Fruit fly (Drosophila melanogaster) whole organism, adult: Measurements from ENCODE around the gene CG11696.

ENCODE experiments used
- CG11617 ChIP-seq: fragments of 200-800 bp; sonication (Bioruptor generic); optimal IDR thresholded peaks from 2 replicates; lab custom pipeline; 2017; ENCODE audit warnings: mild to moderate bottlenecking, missing biosample characterization, missing genetic modification reagents, missing genetic modification characterization
- CG12768 ChIP-seq: fragments of 200-800 bp; sonication (Bioruptor generic); optimal IDR thresholded peaks from 2 replicates; lab custom pipeline; 2017; ENCODE audit warnings: missing biosample characterization, missing genetic modification characterization, mild to moderate bottlenecking, moderate library complexity, missing genetic modification reagents
- CG14711 ChIP-seq: fragments of 200-800 bp; sonication (Bioruptor generic); optimal IDR thresholded peaks from 2 replicates; lab custom pipeline; 2018; ENCODE audit warnings: missing biosample characterization, mild to moderate bottlenecking, missing genetic modification characterization, moderate library complexity
- CG1620 ChIP-seq: fragments of 200-800 bp; sonication (Bioruptor generic); optimal IDR thresholded peaks from 2 replicates; lab custom pipeline; 2016; ENCODE audit warnings: missing biosample characterization, missing genetic modification characterization
- CG33017 ChIP-seq: fragments of 200-800 bp; sonication (Bioruptor generic); optimal IDR thresholded peaks from 2 replicates; lab custom pipeline; 2018; ENCODE audit warnings: missing biosample characterization, mild to moderate bottlenecking, missing genetic modification characterization, moderate library complexity
- CG5204 ChIP-seq: fragments of 200-800 bp; sonication (Bioruptor generic); optimal IDR thresholded peaks from 2 replicates; lab custom pipeline; 2016; ENCODE audit warnings: missing biosample characterization, missing genetic modification characterization
- CG7045 ChIP-seq: fragments of 200-800 bp; sonication (Bioruptor generic); optimal IDR thresholded peaks from 2 replicates; lab custom pipeline; 2017; ENCODE audit warnings: missing biosample characterization, mild to moderate bottlenecking, missing genetic modification characterization
- CG7101 ChIP-seq: fragments of 200-800 bp; sonication (Bioruptor generic); optimal IDR thresholded peaks from 2 replicates; lab custom pipeline; 2018; ENCODE audit warnings: missing biosample characterization, mild to moderate bottlenecking, missing genetic modification characterization, moderate library complexity
- Clk ChIP-seq: fragments of 200-800 bp; sonication (Bioruptor generic); optimal IDR thresholded peaks from 2 replicates; lab custom pipeline; 2017; ENCODE audit warnings: missing biosample characterization, missing genetic modification characterization
- Crg-1 ChIP-seq: fragments of 200-800 bp; sonication (Bioruptor generic); optimal IDR thresholded peaks from 2 replicates; lab custom pipeline; 2016; ENCODE audit warnings: missing biosample characterization, missing genetic modification characterization
- Hr96 ChIP-seq: fragments of 200-800 bp; sonication (Bioruptor generic); optimal IDR thresholded peaks from 2 replicates; lab custom pipeline; 2016; ENCODE audit warnings: missing biosample characterization, missing genetic modification characterization
- Mnt ChIP-seq: fragments of 200-800 bp; sonication (Bioruptor generic); optimal IDR thresholded peaks from 2 replicates; lab custom pipeline; 2016; ENCODE audit warnings: missing biosample characterization, mild to moderate bottlenecking, missing genetic modification characterization
- bab1 ChIP-seq: fragments of 200-800 bp; sonication (Bioruptor generic); optimal IDR thresholded peaks from 3 replicates; lab custom pipeline; 2019; ENCODE audit warnings: missing biosample characterization, mild to moderate bottlenecking, missing genetic modification characterization, moderate library complexity
- cic ChIP-seq: fragments of 200-800 bp; sonication (Bioruptor generic); optimal IDR thresholded peaks from 2 replicates; lab custom pipeline; 2017; ENCODE audit warnings: missing biosample characterization, mild to moderate bottlenecking, missing genetic modification characterization, moderate library complexity
- cnc ChIP-seq, 2 experiments: fragments of >200 bp; optimal IDR thresholded peaks; 2 replicates each; lab custom pipeline; 2017
- kay ChIP-seq: fragments of 200-800 bp; sonication (Bioruptor generic); peaks from one replicate; lab custom pipeline; 2016; ENCODE audit warnings: missing biosample characterization, missing genetic modification characterization, borderline replicate concordance
- ovo ChIP-seq: fragments of 200-800 bp; sonication (Bioruptor generic); optimal IDR thresholded peaks from 2 replicates; lab custom pipeline; 2016; ENCODE audit warnings: missing biosample characterization, missing genetic modification characterization
- pad ChIP-seq: fragments of 200-800 bp; sonication (Bioruptor generic); optimal IDR thresholded peaks from 3 replicates; lab custom pipeline; 2017; ENCODE audit warnings: missing biosample characterization, missing genetic modification characterization, mild to moderate bottlenecking, moderate library complexity, missing genetic modification reagents
- tj ChIP-seq: fragments of 200-800 bp; sonication (Bioruptor generic); optimal IDR thresholded peaks from 3 replicates; lab custom pipeline; 2017; ENCODE audit warnings: missing biosample characterization, mild to moderate bottlenecking, missing genetic modification characterization, moderate library complexity
- toe ChIP-seq: fragments of 200-800 bp; sonication (Bioruptor generic); optimal IDR thresholded peaks from 2 replicates; lab custom pipeline; 2016; ENCODE audit warnings: missing biosample characterization, missing genetic modification characterization

The CG11696 gene

dm6 chrX:11573529-11573928 is at the start of gene CG11696:
Gene CG11696 (plus strand): TSS chrX:11573731.
- TF ChIP-seq toe (GFP tag; lab: Kevin White, UChicago) (no peak), CG12768 (GFP tag; lab: Kevin White, UChicago) (no peak), CG5204 (no peak), kay (GFP tag; lab: Kevin White, UChicago) (no peak)

- TF ChIP-seq cnc (optimal IDR thresholded peaks at IDR 0.05; lab: Kevin White, UChicago) (no peak), CG5204 (no peak), cic (GFP tag; lab: Kevin White, UChicago) (no peak), CG1620 (no peak), CG33017 (tag; lab: Kevin White, UChicago) (no peak), CG11617 (GFP tag; lab: Kevin White, UChicago) (no peak), Mnt (GFP tag; lab: Kevin White, UChicago) (no peak)
These were observed 49.6 kb upstream of the CG11696 start for dm6 chrX:11523921-11524320.

dm6 chrX:11527088-11527635 is 46.4 kb upstream of the CG11696 start:
- TF ChIP-seq tj (no peak), cic (GFP tag; lab: Kevin White, UChicago) (no peak), cnc (optimal IDR thresholded peaks at IDR 0.05; lab: Kevin White, UChicago) (no peak), CG7045 (GFP tag; lab: Kevin White, UChicago) (no peak), toe (GFP tag; lab: Kevin White, UChicago) (no peak), bab1 (no peak), ovo (GFP tag; lab: Kevin White, UChicago) (no peak), Clk (GFP tag; lab: Kevin White, UChicago) (no peak), CG14711 (no peak), CG33017 (tag; lab: Kevin White, UChicago) (no peak), CG1620 (no peak), CG11617 (GFP tag; lab: Kevin White, UChicago) (no peak), Hr96 (GFP tag; lab: Kevin White, UChicago) (no peak), Mnt (GFP tag; lab: Kevin White, UChicago) (no peak), CG5204 (no peak), CG7101 (no peak), kay (GFP tag; lab: Kevin White, UChicago) (no peak), CG12768 (GFP tag; lab: Kevin White, UChicago) (no peak)

dm6 chrX:11528026-11528702 is 45.4 kb upstream of the CG11696 start:
- TF ChIP-seq toe (GFP tag; lab: Kevin White, UChicago): no peak
- TF ChIP-seq kay (GFP tag; lab: Kevin White, UChicago): peak; percentile 66
- TF ChIP-seq CG5204: peak; percentile 32
- no peak for TF ChIP-seq CG12768 (GFP tag; lab: Kevin White, UChicago)
- peak; percentile 1 for TF ChIP-seq bab1

dm6 chrX:11531245-11531644 is 42.3 kb upstream of the CG11696 start:
- TF ChIP-seq Crg-1: no peak
- TF ChIP-seq CG11617 (GFP tag; lab: Kevin White, UChicago): no peak
- no peak for TF ChIP-seq tj
- no peak for TF ChIP-seq toe (GFP tag; lab: Kevin White, UChicago)
- no peak for TF ChIP-seq kay (GFP tag; lab: Kevin White, UChicago)
- no peak for TF ChIP-seq cic (GFP tag; lab: Kevin White, UChicago)
- TF ChIP-seq CG5204: no peak
- no peak for TF ChIP-seq pad (GFP tag; lab: Kevin White, UChicago)
- no peak for TF ChIP-seq CG7101
- TF ChIP-seq bab1: no peak

- TF ChIP-seq CG12768 (GFP tag; lab: Kevin White, UChicago): no peak
- TF ChIP-seq toe (GFP tag; lab: Kevin White, UChicago): no peak
- TF ChIP-seq CG11617 (GFP tag; lab: Kevin White, UChicago): no peak
- TF ChIP-seq CG5204: no peak
- TF ChIP-seq cnc (optimal IDR thresholded peaks at IDR 0.05; lab: Kevin White, UChicago): no peak
- TF ChIP-seq CG7045 (GFP tag; lab: Kevin White, UChicago): no peak
- TF ChIP-seq CG14711: no peak
- TF ChIP-seq kay (GFP tag; lab: Kevin White, UChicago): no peak
- no peak for TF ChIP-seq Crg-1
- TF ChIP-seq CG1620: no peak
- TF ChIP-seq Clk (GFP tag; lab: Kevin White, UChicago): no peak
- no peak for TF ChIP-seq Mnt (GFP tag; lab: Kevin White, UChicago)
- no peak for TF ChIP-seq bab1
- no peak for TF ChIP-seq CG33017 (tag; lab: Kevin White, UChicago)
- no peak for TF ChIP-seq Hr96 (GFP tag; lab: Kevin White, UChicago)
These were observed 31.0 kb upstream of the CG11696 start for dm6 chrX:11542502-11542901.

- no peak for TF ChIP-seq Crg-1
These were observed 30.2 kb upstream of the CG11696 start for dm6 chrX:11543318-11543717.
